Fruit fly (Drosophila melanogaster): Measurements from ENCODE around the gene Or22a.
A peak's percentile ranks its signal among the peaks of the same experiment; 100 is the strongest.

Gene Or22a

DNA sequence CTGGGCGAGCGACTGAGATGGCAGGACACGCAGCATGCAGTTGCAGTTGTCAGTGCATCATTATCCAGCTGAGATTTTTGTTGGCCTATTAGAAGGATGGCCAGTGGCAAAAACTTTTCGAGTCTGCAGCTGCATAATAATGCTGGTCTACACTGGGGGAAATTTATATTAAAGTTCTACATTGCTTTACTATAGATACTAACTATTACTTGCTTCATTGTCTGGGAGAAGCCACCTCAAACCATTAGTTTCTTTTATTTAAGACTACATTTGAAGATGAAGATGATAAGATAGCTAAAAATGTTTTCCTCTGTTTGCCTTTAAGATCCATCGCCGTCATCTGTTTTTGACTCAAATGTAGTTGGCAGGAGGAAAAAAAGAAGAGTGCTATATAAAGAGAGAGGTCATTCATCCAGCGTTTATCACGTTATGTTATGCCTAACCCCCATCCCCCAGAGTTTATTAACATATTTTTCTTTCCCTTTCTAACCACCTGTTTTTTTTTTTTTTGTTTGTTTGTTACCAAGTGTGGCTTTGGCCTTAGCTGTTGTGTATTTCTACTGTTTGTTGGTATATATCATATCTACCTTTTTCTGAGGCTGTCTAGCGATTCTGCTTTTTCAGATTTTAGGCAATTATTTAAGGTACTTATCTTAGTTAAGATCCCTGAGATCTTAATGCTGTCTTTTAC, 39.7 kb downstream of the Or22a start:
- TF ChIP-seq CG3919 (GFP tag; optimal IDR thresholded peaks at IDR 0.05), result peak; percentile 14
- TF ChIP-seq acj6 (GFP tag; optimal IDR thresholded peaks at IDR 0.05), result no peak
- peak; percentile 73 for TF ChIP-seq Eip78C (GFP tag)
- no peak for TF ChIP-seq pdm3 (GFP tag; optimal IDR thresholded peaks at IDR 0.05)
- no peak for TF ChIP-seq CG8632 (GFP tag; optimal IDR thresholded peaks at IDR 0.05)
- TF ChIP-seq fkh (GFP tag; optimal IDR thresholded peaks at IDR 0.05), result peak; percentile 49
- peak; percentile 31 for TF ChIP-seq CG32006 (GFP tag; optimal IDR thresholded peaks at IDR 0.05)

DNA sequence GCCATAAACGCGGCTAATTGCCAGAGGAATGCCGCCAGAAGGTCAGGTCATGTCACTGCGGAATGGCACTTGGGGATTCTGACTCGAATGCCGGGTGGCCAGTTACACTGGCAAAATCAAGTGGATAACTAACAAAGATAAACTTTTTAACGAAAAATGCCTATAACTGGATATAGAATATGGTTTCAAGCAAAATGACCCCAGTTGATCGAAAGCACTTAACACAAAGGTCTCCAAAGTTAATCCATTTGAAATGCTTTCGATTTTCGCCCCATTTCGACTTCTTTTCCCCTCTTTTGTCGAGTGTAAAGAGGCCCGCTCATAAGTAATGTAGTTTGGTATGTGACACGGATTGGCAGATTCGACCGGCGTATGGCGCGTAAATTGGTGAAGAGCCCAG, 48.3 kb downstream of the Or22a start:
- no peak for TF ChIP-seq CG1621 (tag; optimal IDR thresholded peaks at IDR 0.05)
- TF ChIP-seq CG31627 (GFP tag; optimal IDR thresholded peaks at IDR 0.05), result peak; percentile 44
- TF ChIP-seq achi (GFP tag; optimal IDR thresholded peaks at IDR 0.05), result peak; percentile 38
- peak; percentile 18 for TF ChIP-seq CG8632 (GFP tag; optimal IDR thresholded peaks at IDR 0.05)
- peak; percentile 49 for TF ChIP-seq Smox (GFP tag; optimal IDR thresholded peaks at IDR 0.05)
- peak; percentile 51 for TF ChIP-seq esn (GFP tag; optimal IDR thresholded peaks at IDR 0.05)
- no peak for TF ChIP-seq CG16779 (tag; optimal IDR thresholded peaks at IDR 0.05)
- peak; percentile 56 for TF ChIP-seq topi (GFP tag; optimal IDR thresholded peaks at IDR 0.05)
- TF ChIP-seq CG6854 (GFP tag; optimal IDR thresholded peaks at IDR 0.05), result no peak
- peak; percentile 48 for TF ChIP-seq CG32006 (GFP tag; optimal IDR thresholded peaks at IDR 0.05)
- TF ChIP-seq CG15336 (GFP tag; IDR thresholded peaks at IDR 0.05), result peak; percentile 30; the same call in 1 of the 2 replicates
- no peak for TF ChIP-seq Gug (GFP tag; IDR thresholded peaks at IDR 0.05)
- TF ChIP-seq Lpt (GFP tag; optimal IDR thresholded peaks at IDR 0.05), result no peak
- TF ChIP-seq CG6276 (GFP tag; optimal IDR thresholded peaks at IDR 0.05), result peak; percentile 13
- TF ChIP-seq Hr39 (GFP tag; optimal IDR thresholded peaks at IDR 0.05), result peak; percentile 54
- peak; percentile 54 for TF ChIP-seq Sox102F (GFP tag; optimal IDR thresholded peaks at IDR 0.05)
- 0 out of 2 replicates have a peak, but pooled peaks have one; percentile 18 for TF ChIP-seq CG11294 (GFP tag; IDR thresholded peaks at IDR 0.05)
- TF ChIP-seq CG6808 (GFP tag; optimal IDR thresholded peaks at IDR 0.05), result no peak
- TF ChIP-seq Sox15 (GFP tag; optimal IDR thresholded peaks at IDR 0.05), result peak; percentile 22
- TF ChIP-seq acj6 (GFP tag; optimal IDR thresholded peaks at IDR 0.05), result peak; percentile 46
- TF ChIP-seq CG6792 (GFP tag; optimal IDR thresholded peaks at IDR 0.05), result peak; percentile 54
- TF ChIP-seq CG3919 (GFP tag; optimal IDR thresholded peaks at IDR 0.05), result peak; percentile 50
- TF ChIP-seq CG8319 (GFP tag; optimal IDR thresholded peaks at IDR 0.05), result peak; percentile 20
- TF ChIP-seq Blimp-1 (GFP tag; optimal IDR thresholded peaks at IDR 0.05), result peak; percentile 34
- peak; percentile 49 for TF ChIP-seq Eip75B (GFP tag; optimal IDR thresholded peaks at IDR 0.05)
- peak; percentile 45 for TF ChIP-seq OdsH (GFP tag; optimal IDR thresholded peaks at IDR 0.05)
- no peak for TF ChIP-seq fd59A (GFP tag; optimal IDR thresholded peaks at IDR 0.05)
- peak; percentile 82 for TF ChIP-seq Eip78C (GFP tag)
- TF ChIP-seq vri (GFP tag; optimal IDR thresholded peaks at IDR 0.05), result no peak
- TF ChIP-seq CG4318 (GFP tag; optimal IDR thresholded peaks at IDR 0.05), result no peak
- TF ChIP-seq CG11762 (GFP tag; optimal IDR thresholded peaks at IDR 0.05; ENCODE audit: insufficient read depth), result no peak
- TF ChIP-seq dac (GFP tag; optimal IDR thresholded peaks at IDR 0.05), result no peak
- TF ChIP-seq Sox14 (GFP tag; optimal IDR thresholded peaks at IDR 0.05), result peak; percentile 31
- TF ChIP-seq pdm3 (GFP tag; optimal IDR thresholded peaks at IDR 0.05), result peak; percentile 27
- peak; percentile 18 for TF ChIP-seq CG11902 (GFP tag; optimal IDR thresholded peaks at IDR 0.05)
- no peak for TF ChIP-seq CG8119 (GFP tag; IDR thresholded peaks at IDR 0.05)
- no peak for TF ChIP-seq fkh (GFP tag; optimal IDR thresholded peaks at IDR 0.05)
- no peak for TF ChIP-seq CG3032 (tag; optimal IDR thresholded peaks at IDR 0.05)
- TF ChIP-seq fd85E (GFP tag; optimal IDR thresholded peaks at IDR 0.05), result peak; percentile 15
- TF ChIP-seq CG7368 (GFP tag; optimal IDR thresholded peaks at IDR 0.05), result peak; percentile 27
- TF ChIP-seq Ets21C (GFP tag; optimal IDR thresholded peaks at IDR 0.05), result peak; percentile 24
- peak; percentile 7 for TF ChIP-seq CG10631 (GFP tag; optimal IDR thresholded peaks at IDR 0.05)
- TF ChIP-seq cyc (GFP tag; optimal IDR thresholded peaks at IDR 0.05), result peak; percentile 44
- peak; percentile 49; the same call in 1 of the 3 replicates for TF ChIP-seq CG6163 (GFP tag; IDR thresholded peaks at IDR 0.05)
- TF ChIP-seq eg (GFP tag; IDR thresholded peaks at IDR 0.05), result peak; percentile 55; the same call in 1 of the 3 replicates
- peak; percentile 14 for TF ChIP-seq Hr4 (GFP tag; optimal IDR thresholded peaks at IDR 0.05)
- peak; percentile 64 for TF ChIP-seq Met (GFP tag; optimal IDR thresholded peaks at IDR 0.05)
- no peak for TF ChIP-seq ss (GFP tag; optimal IDR thresholded peaks at IDR 0.05)
